Worm (Caenorhabditis elegans) whole organism, L4 larva: ENCODE measurements around the gene str-226.

Experiments used
- F26F4.8 ChIP-seq: fragments of 200-800 bp; sonication (Bioruptor generic); conservative IDR thresholded peaks from 2 replicates; pipeline ENCODE4 v1.3.6; 2022; ENCODE audit warnings: missing genetic modification characterization, missing compliant biosample characterization
- Y75B8A.6 ChIP-seq: fragments of 200-800 bp; sonication (Bioruptor generic); IDR thresholded peaks from 2 replicates; pipeline ENCODE4 v1.3.6; 2022; ENCODE audit warnings: missing genetic modification reagents, missing genetic modification characterization, missing compliant biosample characterization
- ZK546.5 ChIP-seq, 2 experiments: sonication (generic microtip); optimal IDR thresholded peaks; 2 replicates each; lab custom pipeline; 2017; ENCODE audit warnings: missing biosample characterization in 2 of 2, missing genetic modification characterization in 2 of 2
- ceh-82 ChIP-seq: sonication (generic microtip); optimal IDR thresholded peaks from 2 replicates; lab custom pipeline; 2017; ENCODE audit warnings: missing biosample characterization, missing genetic modification characterization
- ces-1 ChIP-seq: fragments of 150-350 bp; sonication (generic microtip); optimal IDR thresholded peaks from 4 replicates; lab custom pipeline; 2014; ENCODE audit warnings: missing biosample characterization, missing genetic modification reagents, missing genetic modification characterization
- ctbp-1 ChIP-seq: fragments of 200-800 bp; sonication (Bioruptor generic); IDR thresholded peaks from 2 replicates; pipeline ENCODE4 v1.3.6; 2022; ENCODE audit warnings: missing genetic modification reagents, missing genetic modification characterization, missing compliant biosample characterization
- daf-16 ChIP-seq, 3 experiments: sonication (generic microtip); optimal IDR thresholded peaks; 2 replicates each; lab custom pipeline; 2016 to 2017; ENCODE audit warnings: missing genetic modification characterization in 3 of 3, missing genetic modification reagents in 3 of 3, mild to moderate bottlenecking in 2 of 3, missing compliant biosample characterization in 2 of 3, missing biosample characterization in 1 of 3, moderate library complexity in 1 of 3
- daf-19 ChIP-seq: fragments of 200-800 bp; sonication (Bioruptor generic); conservative IDR thresholded peaks from 2 replicates; pipeline ENCODE4 v1.3.6; 2022; ENCODE audit warnings: missing genetic modification characterization, missing compliant biosample characterization
- daf-8 ChIP-seq: fragments of 200-800 bp; sonication (Bioruptor generic); IDR thresholded peaks from 2 replicates; pipeline ENCODE4 v1.3.6; 2022; ENCODE audit warnings: missing genetic modification characterization, missing compliant biosample characterization
- dmd-9 ChIP-seq: fragments of 200-800 bp; sonication (Bioruptor generic); IDR thresholded peaks from 2 replicates; pipeline ENCODE4 v1.3.6; 2022; ENCODE audit warnings: missing genetic modification reagents, missing genetic modification characterization, missing compliant biosample characterization
- dpl-1 ChIP-seq: fragments of 150-350 bp; optimal IDR thresholded peaks from 2 replicates; lab custom pipeline; 2014; ENCODE audit warnings: missing biosample characterization, missing genetic modification reagents, missing genetic modification characterization
- duxl-1 ChIP-seq: sonication (generic microtip); optimal IDR thresholded peaks from 2 replicates; lab custom pipeline; 2016; ENCODE audit warnings: mild to moderate bottlenecking, missing genetic modification characterization, moderate library complexity, missing compliant biosample characterization; ENCODE audit not compliant: poor library complexity
- fkh-10 ChIP-seq: fragments of 150-350 bp; optimal IDR thresholded peaks from 2 replicates; lab custom pipeline; 2014; ENCODE audit warnings: missing biosample characterization, missing genetic modification reagents, missing genetic modification characterization
- hif-1 ChIP-seq, 2 experiments: sonication (generic microtip); optimal IDR thresholded peaks; 2 replicates each; lab custom pipeline; 2016 to 2017; ENCODE audit warnings: missing compliant biosample characterization in 2 of 2, missing genetic modification characterization in 2 of 2, missing genetic modification reagents in 2 of 2, missing genotype in 2 of 2, mild to moderate bottlenecking in 1 of 2
- lim-7 ChIP-seq: fragments of 200-800 bp; sonication (Bioruptor generic); IDR thresholded peaks from 2 replicates; pipeline ENCODE4 v1.3.6; 2022; ENCODE audit warnings: missing genetic modification characterization, missing compliant biosample characterization
- lin-15B ChIP-seq: fragments of 150-350 bp; sonication (generic microtip); optimal IDR thresholded peaks from 3 replicates; lab custom pipeline; 2014; ENCODE audit warnings: missing biosample characterization, missing genetic modification characterization
- lir-3 ChIP-seq: sonication (generic microtip); optimal IDR thresholded peaks from 2 replicates; lab custom pipeline; 2016; ENCODE audit warnings: mild to moderate bottlenecking, missing genetic modification characterization, missing compliant biosample characterization
- mxl-3 ChIP-seq: fragments of 200-800 bp; sonication (Bioruptor generic); optimal IDR thresholded peaks from 2 replicates; lab custom pipeline; 2018; ENCODE audit warnings: mild to moderate bottlenecking, missing genetic modification characterization, missing compliant biosample characterization
- nhr-102 ChIP-seq: sonication (generic microtip); optimal IDR thresholded peaks from 2 replicates; lab custom pipeline; 2016; ENCODE audit warnings: mild to moderate bottlenecking, missing genetic modification characterization, moderate library complexity, missing compliant biosample characterization
- nhr-11 ChIP-seq: fragments of 150-350 bp; optimal IDR thresholded peaks from 2 replicates; lab custom pipeline; 2014; ENCODE audit warnings: missing biosample characterization, missing genetic modification characterization
- nhr-25 ChIP-seq: sonication (generic microtip); optimal IDR thresholded peaks from 2 replicates; lab custom pipeline; 2017; ENCODE audit warnings: missing genetic modification characterization, mild to moderate bottlenecking, missing compliant biosample characterization, antibody characterized with exemption, moderate library complexity, borderline replicate concordance; ENCODE audit not compliant: insufficient read depth
- nhr-28 ChIP-seq: fragments of 150-350 bp; optimal IDR thresholded peaks from 2 replicates; lab custom pipeline; 2014; ENCODE audit warnings: missing biosample characterization, missing genetic modification characterization
- nhr-76 ChIP-seq: fragments of 150-350 bp; optimal IDR thresholded peaks from 2 replicates; lab custom pipeline; 2014; ENCODE audit warnings: missing biosample characterization, missing genetic modification characterization
- nhr-77 ChIP-seq: fragments of 150-350 bp; optimal IDR thresholded peaks from 2 replicates; lab custom pipeline; 2014; ENCODE audit warnings: missing biosample characterization, missing genetic modification characterization
- php-3 ChIP-seq: fragments of 200-800 bp; sonication (Bioruptor generic); IDR thresholded peaks from 2 replicates; pipeline ENCODE4 v1.3.6; 2022; ENCODE audit warnings: missing genetic modification reagents, missing genetic modification characterization, missing compliant biosample characterization
- pqm-1 ChIP-seq: sonication (generic microtip); optimal IDR thresholded peaks from 2 replicates; lab custom pipeline; 2017; ENCODE audit warnings: missing biosample characterization, missing genetic modification characterization
- rbr-2 ChIP-seq: sonication (generic microtip); optimal IDR thresholded peaks from 2 replicates; lab custom pipeline; 2016; ENCODE audit warnings: missing genotype, missing genetic modification characterization, missing compliant biosample characterization
- saeg-2 ChIP-seq: fragments of 200-800 bp; sonication (Bioruptor generic); IDR thresholded peaks from 2 replicates; pipeline ENCODE4 v1.3.6; 2022; ENCODE audit warnings: missing genetic modification reagents, missing genetic modification characterization, missing compliant biosample characterization
- spr-3 ChIP-seq: fragments of 200-800 bp; sonication (Bioruptor generic); optimal IDR thresholded peaks from 2 replicates; lab custom pipeline; 2018; ENCODE audit warnings: mild to moderate bottlenecking, missing genetic modification characterization, missing compliant biosample characterization
- tag-97 ChIP-seq: fragments of 200-800 bp; sonication (Bioruptor generic); IDR thresholded peaks from 2 replicates; pipeline ENCODE4 v1.3.6; 2022; ENCODE audit warnings: missing genetic modification characterization, missing compliant biosample characterization
- tra-1 ChIP-seq: fragments of 200-800 bp; sonication (Bioruptor generic); IDR thresholded peaks from 2 replicates; pipeline ENCODE4 v1.3.6; 2022; ENCODE audit warnings: missing genetic modification reagents, missing genetic modification characterization, missing compliant biosample characterization
- unc-130 ChIP-seq: sonication (generic microtip); optimal IDR thresholded peaks from 2 replicates; lab custom pipeline; 2016; ENCODE audit warnings: missing genetic modification reagents, missing genetic modification characterization, missing compliant biosample characterization
- unc-62 ChIP-seq, 3 experiments: fragments of 150-350 bp in 1 of 3; sonication (generic microtip); optimal IDR thresholded peaks in 2 of 3; peaks in 1 of 3; 1 replicate in 1 of 3; 2 replicates in 2 of 3; lab custom pipeline; 2014 to 2017; ENCODE audit warnings: missing biosample characterization in 3 of 3, missing genetic modification characterization in 3 of 3, missing genetic modification reagents in 3 of 3, missing genotype in 1 of 3
- zfp-2 ChIP-seq: sonication (generic microtip); optimal IDR thresholded peaks from 2 replicates; lab custom pipeline; 2016; ENCODE audit warnings: mild to moderate bottlenecking, missing genetic modification characterization, missing compliant biosample characterization
- zfp-3 ChIP-seq: fragments of 200-800 bp; sonication (Bioruptor generic); conservative IDR thresholded peaks from 2 replicates; pipeline ENCODE4 v1.3.6; 2022; ENCODE audit warnings: missing genetic modification reagents, missing genetic modification characterization, missing compliant biosample characterization
- ztf-11 ChIP-seq: fragments of 150-350 bp; optimal IDR thresholded peaks from 2 replicates; lab custom pipeline; 2014; ENCODE audit warnings: missing biosample characterization, missing genetic modification characterization
- ztf-7 ChIP-seq: fragments of 150-350 bp; optimal IDR thresholded peaks from 2 replicates; lab custom pipeline; 2014; ENCODE audit warnings: missing biosample characterization, missing genetic modification characterization

The str-226 gene

DNA sequence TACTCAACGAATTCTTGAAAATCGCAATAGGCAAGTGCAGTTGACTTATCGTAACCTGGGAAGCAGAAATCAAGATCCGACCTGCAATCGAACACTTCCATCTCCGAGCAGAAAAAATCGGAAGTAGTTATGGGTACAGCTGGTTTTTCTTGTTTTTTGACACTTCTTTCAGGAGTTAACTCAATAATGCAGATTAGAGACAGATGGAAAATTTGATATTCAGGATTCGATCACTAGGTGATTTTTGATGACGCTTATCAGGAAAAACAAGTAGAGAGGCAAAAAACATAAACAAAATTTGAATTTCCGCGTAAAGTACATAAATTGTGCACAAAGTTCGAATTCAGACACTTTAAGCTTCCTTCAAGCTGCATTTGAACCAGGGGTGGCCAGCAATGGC, 36.3 kb downstream of the str-226 start, which contains the start of gene srw-130:
Gene srw-130 (minus strand): TSS at position 101 of the 400 bp plus-strand sequence.
- no peak for TF ChIP-seq nhr-28
- no peak for TF ChIP-seq daf-16 (GFP tag; optimal IDR thresholded peaks at IDR 0.05; lab: Kevin White, UChicago)
- TF ChIP-seq daf-16 (tag; optimal IDR thresholded peaks at IDR 0.05; lab: Kevin White, UChicago) = no peak
- no peak for TF ChIP-seq tag-97 (GFP tag; lab: Robert Waterston, UW)
- no peak for TF ChIP-seq spr-3 (GFP tag; lab: Kevin White, UChicago)
- no peak for TF ChIP-seq lim-7
- TF ChIP-seq hif-1 (tag; optimal IDR thresholded peaks at IDR 0.05; lab: Kevin White, UChicago) = no peak
- TF ChIP-seq nhr-76 (tag; lab: Kevin White, UChicago) = no peak
- TF ChIP-seq tra-1 = no peak
- TF ChIP-seq fkh-10 = no peak
- TF ChIP-seq daf-8 (GFP tag; lab: Robert Waterston, UW) = no peak
- TF ChIP-seq dmd-9 (GFP tag; lab: Robert Waterston, UW) = no peak

DNA sequence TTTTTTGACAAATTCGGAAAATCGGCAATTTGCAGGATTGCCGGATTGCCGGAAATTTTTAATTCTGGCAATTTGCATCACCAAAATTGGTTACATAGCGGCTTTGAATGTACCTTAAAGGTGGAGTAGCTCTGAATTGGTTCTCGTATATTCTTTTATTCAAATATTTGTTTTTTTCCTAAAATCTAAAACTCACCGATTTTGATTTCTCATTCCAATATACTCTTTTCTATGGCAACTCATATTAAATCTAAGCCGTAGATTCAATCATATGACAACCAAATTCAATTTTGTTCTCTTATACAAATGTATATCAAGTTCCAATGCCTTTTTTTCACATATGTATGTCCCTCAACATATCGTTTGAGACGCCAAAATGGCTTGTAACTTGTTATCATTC, 37.1 kb downstream of the str-226 start, which contains the start of gene sri-21:
Gene sri-21 (plus strand): TSS at position 301 of the 400 bp plus-strand sequence.
- no peak for TF ChIP-seq zfp-3 (GFP tag; lab: Robert Waterston, UW)
- no peak for TF ChIP-seq unc-130 (GFP tag; lab: Kevin White, UChicago)
- TF ChIP-seq php-3 (GFP tag; lab: Robert Waterston, UW) = no peak
- no peak for TF ChIP-seq ztf-11 (tag; lab: Kevin White, UChicago)

DNA sequence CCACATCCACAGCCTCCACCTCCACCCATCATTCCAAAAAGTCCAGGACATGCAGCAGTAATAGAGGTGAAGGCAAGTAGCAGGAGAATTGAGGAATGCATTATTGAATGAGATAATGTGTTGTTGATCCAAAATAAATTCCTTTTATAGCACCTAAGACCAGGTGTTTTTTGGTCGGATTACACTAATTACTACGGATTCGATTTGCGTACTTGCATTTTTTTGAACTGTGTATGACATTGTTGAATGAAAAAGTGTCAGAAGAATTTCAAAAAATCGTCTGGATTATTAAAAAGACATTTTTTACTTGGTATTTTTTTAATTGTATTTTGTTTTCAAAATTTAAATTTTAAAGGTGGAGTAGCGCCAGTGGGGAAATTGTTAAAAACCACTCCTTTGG, 39.3 kb downstream of the str-226 start, which contains the start of gene grl-28:
Gene grl-28 (minus strand): TSS at position 101 of the 400 bp plus-strand sequence.
- no peak for TF ChIP-seq lir-3
- no peak for TF ChIP-seq dpl-1 (GFP tag; lab: Kevin White, UChicago)
- TF ChIP-seq ceh-82 (tag; lab: Kevin White, UChicago) = no peak
- TF ChIP-seq duxl-1 = no peak
- no peak for TF ChIP-seq nhr-25 (tag; lab: Kevin White, UChicago)
- no peak for TF ChIP-seq rbr-2 (tag; lab: Kevin White, UChicago)
- TF ChIP-seq zfp-3 (GFP tag; lab: Robert Waterston, UW) = no peak
- TF ChIP-seq daf-16 (GFP tag; optimal IDR thresholded peaks at IDR 0.05; lab: Kevin White, UChicago) = no peak
- no peak for TF ChIP-seq daf-16 (tag; optimal IDR thresholded peaks at IDR 0.05; lab: Kevin White, UChicago)
- no peak for TF ChIP-seq ces-1
- TF ChIP-seq nhr-11 (tag; lab: Kevin White, UChicago) = no peak
- TF ChIP-seq unc-62 (GFP tag; optimal IDR thresholded peaks at IDR 0.05 in 1 of 2; lab: Kevin White, UChicago) = no peak
- no peak for TF ChIP-seq unc-62 (tag; optimal IDR thresholded peaks at IDR 0.05; lab: Kevin White, UChicago)
- TF ChIP-seq ctbp-1 (GFP tag; lab: Robert Waterston, UW) = no peak
- no peak for TF ChIP-seq nhr-77 (tag; lab: Kevin White, UChicago)
- TF ChIP-seq saeg-2 (GFP tag; lab: Robert Waterston, UW) = no peak
- TF ChIP-seq lin-15B (tag; lab: Kevin White, UChicago) = no peak
- no peak for TF ChIP-seq nhr-102 (tag; lab: Kevin White, UChicago)

DNA sequence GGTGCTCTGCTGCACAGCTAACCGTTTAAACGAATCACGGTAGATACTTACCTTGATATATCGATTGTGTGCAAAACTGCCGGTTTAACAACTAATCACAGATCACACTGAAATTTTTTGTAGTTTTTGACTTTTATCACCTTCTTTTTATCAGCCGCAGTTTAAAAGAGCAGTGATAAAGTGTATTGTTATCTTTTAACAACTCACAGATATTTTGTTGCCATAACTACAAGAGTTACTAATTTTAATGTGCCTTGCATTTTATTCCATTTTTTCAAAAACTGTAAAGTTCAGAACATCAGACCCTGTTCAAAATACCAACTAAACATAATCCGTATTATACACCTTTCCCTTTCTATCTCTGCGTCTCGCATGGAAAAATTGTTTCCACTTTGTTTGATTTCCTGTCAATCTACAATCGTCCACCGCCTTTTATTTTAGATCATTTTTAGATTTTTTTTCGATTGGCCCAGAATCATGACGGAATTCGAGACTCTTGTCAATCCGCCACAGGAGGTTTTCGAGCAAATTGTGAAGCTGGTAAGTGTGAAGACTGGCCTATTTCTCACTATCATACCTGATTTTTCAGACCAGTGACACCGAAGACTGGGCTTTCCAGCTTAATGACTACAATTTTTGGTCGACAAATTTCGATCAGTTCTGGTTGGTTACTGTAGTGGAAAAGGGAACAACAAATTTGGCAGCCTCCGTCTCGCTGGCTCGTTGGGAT, 40.4 kb downstream of the str-226 start, which contains the start of gene T24A6.20:
Gene T24A6.20 (plus strand): TSS at position 395 of the 730 bp plus-strand sequence.
- no peak for TF ChIP-seq zfp-2 (tag; lab: Kevin White, UChicago)
- TF ChIP-seq Y75B8A.6 (GFP tag; lab: Robert Waterston, UW) = no peak
- no peak for TF ChIP-seq mxl-3 (GFP tag; lab: Kevin White, UChicago)
- peak; percentile 16 for TF ChIP-seq pqm-1
- no peak for TF ChIP-seq F26F4.8 (GFP tag; lab: Robert Waterston, UW)
- no peak for TF ChIP-seq daf-19 (GFP tag; lab: Robert Waterston, UW)
- 0 out of 2 replicates have a peak, but pooled peaks have one; percentile 45 for TF ChIP-seq php-3 (GFP tag; lab: Robert Waterston, UW)
- TF ChIP-seq ztf-7 (tag; lab: Kevin White, UChicago) = no peak
- TF ChIP-seq unc-62 (GFP tag; optimal IDR thresholded peaks at IDR 0.05 in 1 of 2; lab: Kevin White, UChicago) = peak in 1 of 2 experiments; percentile 69
- no peak for TF ChIP-seq unc-62 (tag; optimal IDR thresholded peaks at IDR 0.05; lab: Kevin White, UChicago)
- no peak for TF ChIP-seq ZK546.5 (tag; optimal IDR thresholded peaks at IDR 0.05; lab: Kevin White, UChicago)
- TF ChIP-seq ceh-82 (tag; lab: Kevin White, UChicago) = no peak
- peak; percentile 79 for TF ChIP-seq nhr-28
